Worm (Caenorhabditis elegans) whole organism, young adult: Measurements from ENCODE around the gene C44E12.1.

Source experiments
- K12H6.12 ChIP-seq: fragments of 200-800 bp; sonication (Bioruptor generic); optimal IDR thresholded peaks from 2 replicates; lab custom pipeline; 2018; ENCODE audit warnings: mild to moderate bottlenecking, missing genetic modification characterization, missing compliant biosample characterization
- Y53G8AR.9 ChIP-seq: fragments of 200-800 bp; sonication (Bioruptor generic); conservative IDR thresholded peaks from 2 replicates; pipeline ENCODE4 v1.3.6; 2022; ENCODE audit warnings: missing genetic modification reagents, missing genetic modification characterization, missing compliant biosample characterization
- ama-1 ChIP-seq, 3 experiments: fragments of 150-350 bp in 1 of 3; sonication (generic microtip) in 2 of 3; optimal IDR thresholded peaks; 2 replicates each; lab custom pipeline; 2014 to 2018; ENCODE audit warnings: missing biosample characterization in 2 of 3, missing genetic modification characterization in 2 of 3, missing genetic modification reagents in 2 of 3
- ceh-100 ChIP-seq: fragments of 200-800 bp; sonication (Bioruptor generic); IDR thresholded peaks from 2 replicates; pipeline ENCODE4 v1.3.6; 2022; ENCODE audit warnings: missing genetic modification reagents, missing genetic modification characterization, missing compliant biosample characterization
- ceh-27 ChIP-seq: fragments of 200-800 bp; sonication (Bioruptor generic); optimal IDR thresholded peaks from 2 replicates; lab custom pipeline; 2018; ENCODE audit warnings: mild to moderate bottlenecking, missing genetic modification characterization, moderate library complexity, missing compliant biosample characterization
- die-1 ChIP-seq: sonication (generic microtip); optimal IDR thresholded peaks from 2 replicates; lab custom pipeline; 2016; ENCODE audit warnings: missing genotype, mild to moderate bottlenecking, missing genetic modification characterization, missing compliant biosample characterization
- gei-17 ChIP-seq: fragments of 200-800 bp; sonication (Bioruptor generic); optimal IDR thresholded peaks from 2 replicates; lab custom pipeline; 2018; ENCODE audit warnings: mild to moderate bottlenecking, missing genetic modification characterization, missing compliant biosample characterization
- hmg-20 ChIP-seq: fragments of 200-800 bp; sonication (Bioruptor generic); IDR thresholded peaks from 2 replicates; pipeline ENCODE4 v1.3.6; 2022; ENCODE audit warnings: missing genetic modification reagents, missing genetic modification characterization, missing compliant biosample characterization
- lin-54 ChIP-seq: fragments of 200-800 bp; sonication (Bioruptor generic); optimal IDR thresholded peaks from 2 replicates; lab custom pipeline; 2018; ENCODE audit warnings: mild to moderate bottlenecking, missing genetic modification characterization, missing compliant biosample characterization
- snpc-1.3 ChIP-seq: sonication (generic microtip); optimal IDR thresholded peaks from 2 replicates; lab custom pipeline; 2017; ENCODE audit warnings: missing genetic modification characterization, mild to moderate bottlenecking, missing compliant biosample characterization, antibody characterized with exemption, moderate library complexity, missing genotype, missing genetic modification reagents; ENCODE audit not compliant: insufficient read depth
- snpc-4 ChIP-seq, 5 experiments: fragments of 150-350 bp in 1 of 5; sonication (generic microtip) in 4 of 5; optimal IDR thresholded peaks; 2 replicates each; lab custom pipeline; 2014 to 2018; ENCODE audit warnings: missing genetic modification characterization in 5 of 5, missing biosample characterization in 3 of 5, antibody characterized with exemption in 2 of 5, mild to moderate bottlenecking in 2 of 5, missing compliant biosample characterization in 2 of 5, missing genotype in 2 of 5, moderate library complexity in 2 of 5, missing genetic modification reagents in 1 of 5
- unc-130 ChIP-seq: sonication (generic microtip); optimal IDR thresholded peaks from 2 replicates; lab custom pipeline; 2016; ENCODE audit warnings: missing genetic modification reagents, missing genetic modification characterization, missing compliant biosample characterization

DNA sequence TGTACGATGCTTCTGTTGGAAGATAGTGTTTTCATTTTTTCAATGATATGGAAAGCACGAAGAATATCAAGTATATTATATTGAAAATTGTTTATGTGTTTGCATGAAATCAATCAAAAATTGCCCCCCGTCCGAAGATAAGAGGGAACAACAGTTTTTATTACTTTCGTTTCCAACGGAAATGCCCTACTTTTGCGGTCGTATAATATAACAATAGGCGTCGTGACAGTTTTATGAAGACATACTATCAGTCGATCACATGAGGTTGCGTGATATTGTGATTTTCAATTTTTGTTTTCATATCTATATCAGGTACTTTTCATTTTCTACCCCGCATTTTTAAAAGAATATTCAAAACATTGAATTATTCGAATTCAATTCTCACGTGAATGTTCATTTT, 698 bp upstream of the C44E12.1 start:
- TF ChIP-seq Y53G8AR.9 (GFP tag; lab: Robert Waterston, UW) (no peak), hmg-20 (no peak), ama-1 (optimal IDR thresholded peaks at IDR 0.05; lab: Kevin White, UChicago) (no peak), ama-1 (GFP tag; optimal IDR thresholded peaks at IDR 0.05; lab: Kevin White, UChicago) (no peak), snpc-4 (GFP tag; optimal IDR thresholded peaks at IDR 0.05; lab: Kevin White, UChicago) (no peak), snpc-4 (tag; optimal IDR thresholded peaks at IDR 0.05; lab: Kevin White, UChicago) (no peak), K12H6.12 (no peak), die-1 (tag; lab: Kevin White, UChicago) (no peak), unc-130 (no peak), snpc-1.3 (no peak), ceh-100 (GFP tag; lab: Robert Waterston, UW) (no peak), ceh-27 (no peak), lin-54 (GFP tag; lab: Kevin White, UChicago) (no peak), gei-17 (GFP tag; lab: Kevin White, UChicago) (no peak)
